Fruit fly (Drosophila melanogaster) whole organism, embryonic: ENCODE data around the gene CG14088.

Experiments used
- Ada2b ChIP-seq: fragments of 200-800 bp; sonication (Bioruptor generic); IDR thresholded peaks from 2 replicates; pipeline ENCODE4 v1.3.6; 2022; ENCODE audit warnings: missing biosample characterization, missing genetic modification characterization
- B-H1 ChIP-seq: fragments of 200-800 bp; sonication (Bioruptor generic); IDR thresholded peaks from 3 replicates; pipeline ENCODE4 v1.3.6; 2022; ENCODE audit warnings: missing biosample characterization, missing genetic modification characterization
- CG11695 ChIP-seq: fragments of 200-800 bp; sonication (Bioruptor generic); IDR thresholded peaks from 3 replicates; pipeline ENCODE4 v1.3.6; 2022; ENCODE audit warnings: missing biosample characterization, missing genetic modification characterization
- CG13296 ChIP-seq: fragments of 200-800 bp; sonication (Bioruptor generic); optimal IDR thresholded peaks from 3 replicates; lab custom pipeline; 2018; ENCODE audit warnings: missing biosample characterization, mild to moderate bottlenecking, missing genetic modification characterization
- CG13624 ChIP-seq: fragments of 200-800 bp; sonication (Bioruptor generic); optimal IDR thresholded peaks from 2 replicates; lab custom pipeline; 2016; ENCODE audit warnings: missing biosample characterization, missing genetic modification characterization
- CG14667 ChIP-seq: fragments of 200-800 bp; sonication (Bioruptor generic); IDR thresholded peaks from 2 replicates; pipeline ENCODE4 v1.3.6; 2022; ENCODE audit warnings: missing biosample characterization, missing genetic modification characterization
- CG15011 ChIP-seq: fragments of 200-800 bp; sonication (Bioruptor generic); optimal IDR thresholded peaks from 3 replicates; lab custom pipeline; 2018; ENCODE audit warnings: missing biosample characterization, mild to moderate bottlenecking, missing genetic modification characterization
- CG17385 ChIP-seq: fragments of 200-800 bp; sonication (Bioruptor generic); optimal IDR thresholded peaks from 3 replicates; lab custom pipeline; 2018; ENCODE audit warnings: missing biosample characterization, mild to moderate bottlenecking, missing genetic modification characterization
- CG18619 ChIP-seq: fragments of 200-800 bp; sonication (Bioruptor generic); optimal IDR thresholded peaks from 3 replicates; lab custom pipeline; 2017; ENCODE audit warnings: missing biosample characterization, mild to moderate bottlenecking, missing genetic modification characterization
- CG2120 ChIP-seq: fragments of 200-800 bp; sonication (Bioruptor generic); optimal IDR thresholded peaks from 3 replicates; lab custom pipeline; 2016; ENCODE audit warnings: missing biosample characterization, missing genetic modification characterization
- CG2129 ChIP-seq: fragments of 200-800 bp; sonication (Bioruptor generic); IDR thresholded peaks from 2 replicates; pipeline ENCODE4 v1.3.6; 2022; ENCODE audit warnings: missing biosample characterization, missing genetic modification characterization; ENCODE audit not compliant: partially characterized antibody
- CG30020 ChIP-seq: fragments of 200-800 bp; optimal IDR thresholded peaks from 2 replicates; lab custom pipeline; 2019; ENCODE audit warnings: missing biosample characterization, mild to moderate bottlenecking, missing genetic modification characterization, moderate library complexity
- CG30403 ChIP-seq: fragments of 200-800 bp; sonication (Bioruptor generic); optimal IDR thresholded peaks from 3 replicates; lab custom pipeline; 2016; ENCODE audit warnings: missing biosample characterization, missing genetic modification characterization
- CG3838 ChIP-seq: fragments of 200-800 bp; sonication (Bioruptor generic); optimal IDR thresholded peaks from 3 replicates; lab custom pipeline; 2016; ENCODE audit warnings: missing biosample characterization, missing genetic modification characterization
- CG4617 ChIP-seq: fragments of 200-800 bp; sonication (Bioruptor generic); optimal IDR thresholded peaks from 3 replicates; lab custom pipeline; 2016; ENCODE audit warnings: missing biosample characterization, missing genetic modification characterization, borderline replicate concordance
- CG4820 ChIP-seq: fragments of 200-800 bp; sonication (Bioruptor generic); optimal IDR thresholded peaks from 3 replicates; lab custom pipeline; 2016; ENCODE audit warnings: missing biosample characterization, missing genetic modification characterization
- CG6175 ChIP-seq: fragments of 200-800 bp; sonication (Bioruptor generic); IDR thresholded peaks from 3 replicates; pipeline ENCODE4 v1.3.6; 2022; ENCODE audit warnings: missing biosample characterization, missing genetic modification characterization
- CG7271 ChIP-seq: fragments of 200-800 bp; sonication (Bioruptor generic); optimal IDR thresholded peaks from 2 replicates; lab custom pipeline; 2018; ENCODE audit warnings: missing biosample characterization, mild to moderate bottlenecking, missing genetic modification characterization, moderate library complexity
- CG8281 ChIP-seq: fragments of 200-800 bp; sonication (Bioruptor generic); optimal IDR thresholded peaks from 2 replicates; lab custom pipeline; 2018; ENCODE audit warnings: missing biosample characterization, mild to moderate bottlenecking, missing genetic modification characterization, moderate library complexity
- CG8290 ChIP-seq, 3 experiments: fragments of 200-800 bp; sonication (Bioruptor generic); optimal IDR thresholded peaks; 2 replicates each; lab custom pipeline; 2016 to 2019; ENCODE audit warnings: missing biosample characterization in 3 of 3, missing genetic modification characterization in 3 of 3, mild to moderate bottlenecking in 2 of 3, moderate library complexity in 1 of 3
- CHES-1-like ChIP-seq: fragments of 200-800 bp; sonication (Bioruptor generic); optimal IDR thresholded peaks from 2 replicates; lab custom pipeline; 2016; ENCODE audit warnings: missing biosample characterization, missing genetic modification characterization
- Dp ChIP-seq: fragments of 200-800 bp; sonication (Bioruptor generic); optimal IDR thresholded peaks from 2 replicates; lab custom pipeline; 2018; ENCODE audit warnings: missing biosample characterization, mild to moderate bottlenecking, missing genetic modification characterization, moderate library complexity
- Hand ChIP-seq: fragments of 200-800 bp; sonication (Bioruptor generic); optimal IDR thresholded peaks from 2 replicates; lab custom pipeline; 2017; ENCODE audit warnings: mild to moderate bottlenecking, missing biosample characterization, missing genetic modification reagents, missing genetic modification characterization
- HmgZ ChIP-seq: fragments of 200-800 bp; sonication (Bioruptor generic); optimal IDR thresholded peaks from 2 replicates; lab custom pipeline; 2018; ENCODE audit warnings: missing biosample characterization, mild to moderate bottlenecking, missing genetic modification characterization
- Hr39 ChIP-seq: fragments of >200 bp; optimal IDR thresholded peaks from 2 replicates; lab custom pipeline; 2017
- MESR4 ChIP-seq: fragments of 200-800 bp; sonication (Bioruptor generic); optimal IDR thresholded peaks from 2 replicates; lab custom pipeline; 2018; ENCODE audit warnings: missing biosample characterization, mild to moderate bottlenecking, missing genetic modification characterization, moderate library complexity
- MTF-1 ChIP-seq: fragments of 200-800 bp; sonication (Bioruptor generic); optimal IDR thresholded peaks from 2 replicates; lab custom pipeline; 2018; ENCODE audit warnings: missing biosample characterization, mild to moderate bottlenecking, missing genetic modification characterization, borderline replicate concordance
- Mad ChIP-seq: fragments of 200-800 bp; sonication (Bioruptor generic); optimal IDR thresholded peaks from 2 replicates; lab custom pipeline; 2016; ENCODE audit warnings: missing biosample characterization, missing genetic modification characterization
- NK7.1 ChIP-seq: fragments of 200-800 bp; sonication (Bioruptor generic); optimal IDR thresholded peaks from 3 replicates; lab custom pipeline; 2016; ENCODE audit warnings: missing biosample characterization, missing genetic modification characterization
- PHDP ChIP-seq: fragments of 200-800 bp; sonication (Bioruptor generic); optimal IDR thresholded peaks from 3 replicates; lab custom pipeline; 2018; ENCODE audit warnings: missing biosample characterization, mild to moderate bottlenecking, missing genetic modification characterization, moderate library complexity
- Poxn ChIP-seq: fragments of 200-800 bp; sonication (Bioruptor generic); IDR thresholded peaks from 2 replicates; pipeline ENCODE4 v1.3.6; 2022; ENCODE audit warnings: missing biosample characterization, missing genetic modification characterization
- TFAM ChIP-seq: fragments of 200-800 bp; sonication (Bioruptor generic); optimal IDR thresholded peaks from 2 replicates; lab custom pipeline; 2017; ENCODE audit warnings: missing biosample characterization, missing genetic modification characterization, inconsistent platforms
- Xbp1 ChIP-seq: fragments of 200-800 bp; sonication (Bioruptor generic); optimal IDR thresholded peaks from 3 replicates; lab custom pipeline; 2016; ENCODE audit warnings: missing biosample characterization, mild to moderate bottlenecking, missing genetic modification characterization
- ab ChIP-seq: fragments of 200-800 bp; sonication (Bioruptor generic); optimal IDR thresholded peaks from 2 replicates; lab custom pipeline; 2016; ENCODE audit warnings: missing biosample characterization, missing genetic modification characterization
- aop ChIP-seq: fragments of 200-800 bp; sonication (Bioruptor generic); IDR thresholded peaks from 2 replicates; pipeline ENCODE4 v1.3.6; 2022; ENCODE audit warnings: missing biosample characterization, missing genetic modification characterization
- ato ChIP-seq: fragments of 200-800 bp; sonication (Bioruptor generic); IDR thresholded peaks from 2 replicates; pipeline ENCODE4 v1.3.6; 2022; ENCODE audit warnings: missing biosample characterization, missing genetic modification characterization; ENCODE audit not compliant: partially characterized antibody
- cas ChIP-seq: fragments of 200-800 bp; sonication (Bioruptor generic); IDR thresholded peaks from 2 replicates; pipeline ENCODE4 v1.3.6; 2022; ENCODE audit warnings: missing biosample characterization, missing genetic modification characterization
- caup ChIP-seq: fragments of 200-800 bp; sonication (Bioruptor generic); optimal IDR thresholded peaks from 3 replicates; lab custom pipeline; 2017; ENCODE audit warnings: missing biosample characterization, mild to moderate bottlenecking, missing genetic modification characterization, moderate library complexity; ENCODE audit not compliant: severe bottlenecking
- chm ChIP-seq: fragments of 200-800 bp; sonication (Bioruptor generic); IDR thresholded peaks from 2 replicates; pipeline ENCODE4 v1.3.6; 2022; ENCODE audit warnings: missing biosample characterization, missing genetic modification characterization
- crc ChIP-seq: fragments of 200-800 bp; sonication (Bioruptor generic); optimal IDR thresholded peaks from 2 replicates; lab custom pipeline; 2016; ENCODE audit warnings: missing biosample characterization, missing genetic modification characterization
- en ChIP-seq: fragments of 200-800 bp; sonication (Bioruptor generic); optimal IDR thresholded peaks from 2 replicates; lab custom pipeline; 2016; ENCODE audit warnings: missing biosample characterization, missing genetic modification characterization
- gce ChIP-seq: fragments of 200-800 bp; sonication (Bioruptor generic); IDR thresholded peaks from 3 replicates; pipeline ENCODE4 v1.3.6; 2022; ENCODE audit warnings: missing biosample characterization, missing genetic modification characterization
- grn ChIP-seq: fragments of 200-800 bp; sonication (Bioruptor generic); optimal IDR thresholded peaks from 3 replicates; lab custom pipeline; 2017; ENCODE audit warnings: missing biosample characterization, missing genetic modification characterization
- her ChIP-seq: fragments of 200-800 bp; sonication (Bioruptor generic); optimal IDR thresholded peaks from 2 replicates; lab custom pipeline; 2016; ENCODE audit warnings: missing biosample characterization, missing genetic modification characterization
- kni ChIP-seq: fragments of 200-800 bp; sonication (Bioruptor generic); optimal IDR thresholded peaks from 3 replicates; lab custom pipeline; 2017; ENCODE audit warnings: mild to moderate bottlenecking, missing biosample characterization, missing genetic modification reagents, missing genetic modification characterization
- lola ChIP-seq, 3 experiments: fragments of >200 bp in 2 of 3; fragments of 200-800 bp in 1 of 3; sonication (Bioruptor generic) in 1 of 3; optimal IDR thresholded peaks; 2 replicates each; lab custom pipeline; 2017 to 2019; ENCODE audit warnings: missing biosample characterization in 3 of 3, missing genetic modification characterization in 3 of 3, mild to moderate bottlenecking in 1 of 3, moderate library complexity in 1 of 3
- mirr ChIP-seq: fragments of 200-800 bp; sonication (Bioruptor generic); optimal IDR thresholded peaks from 3 replicates; lab custom pipeline; 2018; ENCODE audit warnings: missing biosample characterization, mild to moderate bottlenecking, missing genetic modification characterization
- rib ChIP-seq: fragments of 200-800 bp; sonication (Bioruptor generic); IDR thresholded peaks from 2 replicates; pipeline ENCODE4 v1.3.6; 2022; ENCODE audit warnings: missing biosample characterization, missing genetic modification characterization
- sim ChIP-seq: fragments of 200-800 bp; sonication (Bioruptor generic); IDR thresholded peaks from 2 replicates; pipeline ENCODE4 v1.3.6; 2022; ENCODE audit warnings: missing biosample characterization, missing genetic modification characterization
- sna ChIP-seq: fragments of 200-800 bp; sonication (Bioruptor generic); IDR thresholded peaks from 2 replicates; pipeline ENCODE4 v1.3.6; 2022; ENCODE audit warnings: missing biosample characterization, missing genetic modification characterization; ENCODE audit not compliant: partially characterized antibody
- toy ChIP-seq: fragments of 200-800 bp; sonication (Bioruptor generic); IDR thresholded peaks from 2 replicates; pipeline ENCODE4 v1.3.6; 2022; ENCODE audit warnings: missing biosample characterization, missing genetic modification characterization
- trh ChIP-seq: fragments of 200-800 bp; sonication (Bioruptor generic); optimal IDR thresholded peaks from 2 replicates; lab custom pipeline; 2016; ENCODE audit warnings: missing biosample characterization, missing genetic modification characterization

Gene CG14088

DNA sequence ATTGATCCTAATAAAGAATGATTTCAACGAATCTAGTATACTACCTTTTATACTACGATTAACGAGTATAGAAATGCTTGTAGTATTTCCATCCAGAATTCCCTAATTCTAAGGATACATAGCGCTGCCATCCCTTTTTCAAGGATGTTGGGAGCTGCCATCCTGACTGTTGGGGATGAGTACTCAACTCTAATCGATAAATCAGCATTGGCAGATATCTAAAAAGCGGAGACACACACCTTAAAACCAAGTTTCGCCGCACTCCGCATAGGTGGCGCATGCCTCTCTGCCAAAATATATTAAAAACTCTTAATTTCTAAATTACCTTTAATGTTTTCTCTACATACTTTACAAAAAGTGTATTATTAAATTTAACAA lies 23.8 kb upstream of the CG14088 start, which contains the start of gene fal (continued):
- no peak for TF ChIP-seq gce (GFP tag; lab: Robert Waterston, UW)
- peak; percentile 41 for TF ChIP-seq CG30403 (GFP tag; lab: Kevin White, UChicago)
- TF ChIP-seq ato (GFP tag; lab: Robert Waterston, UW), result peak; percentile 24; the same call in 1 of the 2 replicates
- no peak for TF ChIP-seq toy
- TF ChIP-seq crc (GFP tag; lab: Kevin White, UChicago), result no peak
- no peak for TF ChIP-seq CG14667
- TF ChIP-seq TFAM, result no peak
- no peak for TF ChIP-seq CG13296 (GFP tag; lab: Kevin White, UChicago)
- TF ChIP-seq her, result no peak
- TF ChIP-seq CG6175 (GFP tag; lab: Robert Waterston, UW), result no peak
- no peak for TF ChIP-seq MTF-1 (GFP tag; lab: Kevin White, UChicago)
- TF ChIP-seq Mad (GFP tag; lab: Kevin White, UChicago), result no peak
- no peak for TF ChIP-seq CG4820
- TF ChIP-seq CG2120 (GFP tag; lab: Kevin White, UChicago), result no peak
- no peak for TF ChIP-seq Hr39 (lab: Kevin White, UChicago)
- no peak for TF ChIP-seq lola (GFP tag; optimal IDR thresholded peaks at IDR 0.05; lab: Kevin White, UChicago)
- no peak for TF ChIP-seq sim (GFP tag; lab: Robert Waterston, UW)
- no peak for TF ChIP-seq chm
- no peak for TF ChIP-seq trh
- TF ChIP-seq CG17385, result no peak
- no peak for TF ChIP-seq kni (GFP tag; lab: Kevin White, UChicago)
- TF ChIP-seq CG11695 (GFP tag; lab: Robert Waterston, UW), result no peak
- no peak for TF ChIP-seq caup (GFP tag; lab: Kevin White, UChicago)
- TF ChIP-seq B-H1 (GFP tag; lab: Robert Waterston, UW), result no peak
- no peak for TF ChIP-seq CG4617 (GFP tag; lab: Kevin White, UChicago)
- no peak for TF ChIP-seq aop (GFP tag; lab: Robert Waterston, UW)
- no peak for TF ChIP-seq CG30020 (tag; lab: Kevin White, UChicago)
- peak; percentile 43 for TF ChIP-seq Dp (GFP tag; lab: Kevin White, UChicago)
- no peak for TF ChIP-seq CG3838 (GFP tag; lab: Kevin White, UChicago)
- no peak for TF ChIP-seq CG18619 (GFP tag; lab: Kevin White, UChicago)
- no peak for TF ChIP-seq PHDP (tag; lab: Kevin White, UChicago)
- TF ChIP-seq CG13624, result no peak
- no peak for TF ChIP-seq cas (GFP tag; lab: Robert Waterston, UW)
- TF ChIP-seq MESR4 (GFP tag; lab: Kevin White, UChicago), result no peak
- TF ChIP-seq CHES-1-like (GFP tag; lab: Kevin White, UChicago), result no peak
- TF ChIP-seq en (GFP tag; lab: Kevin White, UChicago), result no peak
- no peak for TF ChIP-seq CG8281 (tag; lab: Kevin White, UChicago)
- TF ChIP-seq CG8290 (GFP tag; optimal IDR thresholded peaks at IDR 0.05; lab: Kevin White, UChicago), result peak; percentile 79
- no peak for TF ChIP-seq CG8290 (tag; optimal IDR thresholded peaks at IDR 0.05; lab: Kevin White, UChicago)
- no peak for TF ChIP-seq CG2129 (GFP tag; lab: Robert Waterston, UW)
- no peak for TF ChIP-seq HmgZ (tag; lab: Kevin White, UChicago)
- TF ChIP-seq grn (GFP tag; lab: Kevin White, UChicago), result no peak
- TF ChIP-seq CG15011 (GFP tag; lab: Kevin White, UChicago), result no peak
- TF ChIP-seq sna, result no peak
- TF ChIP-seq NK7.1, result no peak
- no peak for TF ChIP-seq Hand (GFP tag; lab: Kevin White, UChicago)
- no peak for TF ChIP-seq Ada2b
- no peak for TF ChIP-seq CG7271 (tag; lab: Kevin White, UChicago)
- TF ChIP-seq Xbp1 (GFP tag; lab: Kevin White, UChicago), result peak; percentile 50
- TF ChIP-seq ab (GFP tag; lab: Kevin White, UChicago), result no peak
- no peak for TF ChIP-seq Poxn (GFP tag; lab: Robert Waterston, UW)
- TF ChIP-seq rib (GFP tag; lab: Robert Waterston, UW), result no peak
- no peak for TF ChIP-seq mirr
